Worm (Caenorhabditis elegans) whole organism, mixed stage, embryonic: Measurements from ENCODE around the gene nog-1.

Source experiments
- M03D4.4 ChIP-seq: sonication (generic microtip); optimal IDR thresholded peaks from 2 replicates; lab custom pipeline; 2017; ENCODE audit warnings: mild to moderate bottlenecking, missing genetic modification characterization, missing compliant biosample characterization
- blmp-1 ChIP-seq: fragments of 150-350 bp; optimal IDR thresholded peaks from 2 replicates; lab custom pipeline; 2014; ENCODE audit warnings: missing biosample characterization, missing genetic modification characterization
- ceh-39 ChIP-seq: fragments of 150-350 bp; optimal IDR thresholded peaks from 2 replicates; lab custom pipeline; 2014; ENCODE audit warnings: missing biosample characterization, missing genetic modification characterization
- ceh-43 ChIP-seq: fragments of 200-800 bp; sonication (Bioruptor generic); optimal IDR thresholded peaks from 2 replicates; lab custom pipeline; 2018; ENCODE audit warnings: mild to moderate bottlenecking, missing genetic modification characterization, moderate library complexity, missing compliant biosample characterization
- ces-1 ChIP-seq: fragments of 150-350 bp; optimal IDR thresholded peaks from 2 replicates; lab custom pipeline; 2014; ENCODE audit warnings: missing biosample characterization, missing genetic modification reagents, missing genetic modification characterization
- cnd-1 ChIP-seq: fragments of 200-800 bp; sonication (Bioruptor generic); optimal IDR thresholded peaks from 2 replicates; lab custom pipeline; 2018; ENCODE audit warnings: mild to moderate bottlenecking, missing genetic modification characterization, missing compliant biosample characterization
- flh-1 ChIP-seq: fragments of 200-800 bp; sonication (Bioruptor generic); optimal IDR thresholded peaks from 2 replicates; lab custom pipeline; 2018; ENCODE audit warnings: mild to moderate bottlenecking, missing genetic modification characterization, moderate library complexity, missing compliant biosample characterization
- lin-13 ChIP-seq: fragments of 150-350 bp; optimal IDR thresholded peaks from 2 replicates; lab custom pipeline; 2014; ENCODE audit warnings: missing biosample characterization, missing genetic modification characterization
- lsy-2 ChIP-seq: fragments of 150-350 bp; optimal IDR thresholded peaks from 2 replicates; lab custom pipeline; 2014; ENCODE audit warnings: missing biosample characterization, missing genetic modification characterization
- mep-1 ChIP-seq: fragments of 150-350 bp; optimal IDR thresholded peaks from 2 replicates; lab custom pipeline; 2017; ENCODE audit warnings: missing biosample characterization, missing genetic modification reagents, missing genetic modification characterization, inconsistent platforms
- nhr-2 ChIP-seq: fragments of 150-350 bp; optimal IDR thresholded peaks from 2 replicates; lab custom pipeline; 2014; ENCODE audit warnings: missing biosample characterization, missing genetic modification characterization
- nhr-237 ChIP-seq: fragments of 150-350 bp; optimal IDR thresholded peaks from 2 replicates; lab custom pipeline; 2014; ENCODE audit warnings: missing biosample characterization, missing genetic modification characterization
- nhr-76 ChIP-seq: sonication (generic microtip); optimal IDR thresholded peaks from 2 replicates; lab custom pipeline; 2017; ENCODE audit warnings: missing biosample characterization, missing genetic modification characterization
- pha-4 ChIP-seq: fragments of 150-350 bp; optimal IDR thresholded peaks from 2 replicates; lab custom pipeline; 2018; ENCODE audit warnings: missing biosample characterization, missing genetic modification reagents, missing genetic modification characterization
- sem-2 ChIP-seq: fragments of 200-800 bp; sonication (Bioruptor generic); optimal IDR thresholded peaks from 2 replicates; lab custom pipeline; 2018; ENCODE audit warnings: mild to moderate bottlenecking, missing genetic modification characterization, missing compliant biosample characterization
- snpc-4 ChIP-seq: fragments of 150-350 bp; optimal IDR thresholded peaks from 2 replicates; lab custom pipeline; 2014; ENCODE audit warnings: missing biosample characterization, missing genetic modification characterization
- sptf-1 ChIP-seq: sonication (generic microtip); optimal IDR thresholded peaks from 2 replicates; lab custom pipeline; 2017; ENCODE audit warnings: mild to moderate bottlenecking, missing genetic modification characterization, moderate library complexity, missing compliant biosample characterization
- unc-39 ChIP-seq: fragments of 150-350 bp; optimal IDR thresholded peaks from 2 replicates; lab custom pipeline; 2014; ENCODE audit warnings: missing biosample characterization, missing genetic modification characterization
- unc-62 ChIP-seq: fragments of 150-350 bp; optimal IDR thresholded peaks from 2 replicates; lab custom pipeline; 2014; ENCODE audit warnings: missing biosample characterization, missing genetic modification reagents, missing genetic modification characterization
- zip-8 ChIP-seq: fragments of 150-350 bp; optimal IDR thresholded peaks from 2 replicates; lab custom pipeline; 2014; ENCODE audit warnings: missing biosample characterization, missing genetic modification characterization

The nog-1 gene

DNA sequence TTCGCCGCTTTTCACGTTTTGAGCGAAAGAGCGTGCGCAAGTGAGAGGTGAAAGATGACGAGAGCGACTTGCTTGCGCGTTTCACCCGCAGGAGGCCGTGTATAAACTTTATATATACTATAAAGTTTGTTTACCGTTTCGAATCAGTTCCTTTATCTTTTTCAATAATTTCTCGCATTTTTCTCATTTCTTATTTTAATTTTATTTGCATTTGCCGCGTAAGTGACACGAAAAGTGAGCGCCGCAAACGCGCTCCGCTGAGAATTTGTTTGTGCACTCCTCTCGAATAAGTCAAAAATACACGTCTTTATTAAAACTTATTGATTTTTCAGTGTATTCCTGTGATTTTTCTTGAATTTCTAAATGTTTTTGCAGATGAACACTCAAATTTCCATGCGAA, 49.9 kb downstream of the nog-1 start, which contains the start of gene mrpl-55:
Gene mrpl-55, plus strand, starts transcription at position 364 of the 400 bp plus-strand sequence.
- TF ChIP-seq mep-1 (tag; lab: Kevin White, UChicago) (peak; percentile 94), nhr-76 (no peak), cnd-1 (tag; lab: Kevin White, UChicago) (peak; percentile 31), pha-4 (tag; lab: Kevin White, UChicago) (peak; percentile 58), sptf-1 (tag; lab: Kevin White, UChicago) (peak; percentile 64), ces-1 (peak; percentile 82), zip-8 (no peak), nhr-237 (peak; percentile 80), sem-2 (GFP tag; lab: Kevin White, UChicago) (no peak), lin-13 (peak; percentile 74), flh-1 (GFP tag; lab: Kevin White, UChicago) (no peak), lsy-2 (tag; lab: Kevin White, UChicago) (peak; percentile 79), ceh-39 (peak; percentile 53)

DNA sequence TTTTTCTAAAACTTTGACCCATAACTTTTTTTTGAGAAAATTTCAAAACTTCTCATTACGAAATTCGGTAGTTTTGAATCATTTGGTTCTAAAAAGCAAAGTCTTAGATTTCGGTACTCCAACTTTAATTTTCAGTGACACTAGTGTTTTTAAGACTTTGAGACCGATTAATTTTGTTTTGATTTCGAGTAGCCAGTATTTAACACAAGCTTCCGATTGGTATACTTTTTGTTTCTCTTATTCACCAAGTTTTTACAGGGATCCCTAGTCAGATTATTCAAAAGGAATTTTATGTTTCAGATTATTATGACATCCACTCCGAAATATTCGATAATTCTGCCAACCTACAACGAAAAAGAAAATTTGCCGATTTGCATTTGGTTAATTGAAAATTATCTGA, 51.7 kb downstream of the nog-1 start, which contains the start of gene dpm-1:
Gene dpm-1, plus strand, starts transcription at position 301 of the 400 bp plus-strand sequence.
- TF ChIP-seq unc-62 (GFP tag; lab: Kevin White, UChicago) (no peak), cnd-1 (tag; lab: Kevin White, UChicago) (no peak), zip-8 (no peak), lin-13 (no peak), nhr-76 (no peak), nhr-2 (tag; lab: Kevin White, UChicago) (no peak), ceh-39 (no peak), mep-1 (tag; lab: Kevin White, UChicago) (no peak), blmp-1 (tag; lab: Kevin White, UChicago) (no peak), ces-1 (no peak), sem-2 (GFP tag; lab: Kevin White, UChicago) (no peak), ceh-43 (no peak), unc-39 (tag; lab: Kevin White, UChicago) (no peak), M03D4.4 (tag; lab: Kevin White, UChicago) (no peak), snpc-4 (tag; lab: Kevin White, UChicago) (no peak)
